Worm (Caenorhabditis elegans) whole organism, mixed stage, embryonic: Measurements from ENCODE around the gene col-74.

Source experiments
- lin-32 ChIP-seq: fragments of 200-800 bp; sonication (Bioruptor generic); optimal IDR thresholded peaks from 2 replicates; lab custom pipeline; 2018; ENCODE audit warnings: mild to moderate bottlenecking, missing genetic modification characterization, missing compliant biosample characterization
- lsy-2 ChIP-seq: fragments of 150-350 bp; optimal IDR thresholded peaks from 2 replicates; lab custom pipeline; 2014; ENCODE audit warnings: missing biosample characterization, missing genetic modification characterization
- nhr-237 ChIP-seq: fragments of 150-350 bp; optimal IDR thresholded peaks from 2 replicates; lab custom pipeline; 2014; ENCODE audit warnings: missing biosample characterization, missing genetic modification characterization
- ztf-11 ChIP-seq: fragments of 150-350 bp; optimal IDR thresholded peaks from 2 replicates; lab custom pipeline; 2014; ENCODE audit warnings: missing biosample characterization, missing genetic modification characterization

DNA sequence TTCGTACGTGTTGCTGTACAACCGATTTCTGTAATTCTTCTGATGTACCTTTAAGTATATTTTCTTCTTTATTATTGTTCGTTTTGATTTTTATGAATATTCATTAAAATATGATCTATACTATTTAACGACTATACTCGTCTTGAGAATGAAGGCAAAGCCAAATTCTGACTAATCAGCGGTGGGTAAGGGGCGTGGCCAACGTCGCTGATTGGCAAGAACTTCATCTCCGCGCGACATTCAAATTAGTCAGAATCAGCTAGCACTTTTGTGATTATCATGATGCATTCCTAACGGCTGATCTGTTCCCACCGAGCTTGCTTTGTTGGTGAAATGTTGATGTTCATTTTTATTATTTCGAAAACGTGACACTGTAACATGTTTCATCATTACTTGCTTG lies 36.7 kb downstream of the col-74 start:
- TF ChIP-seq lin-32 (GFP tag; lab: Kevin White, UChicago): no peak
- TF ChIP-seq ztf-11 (tag; lab: Kevin White, UChicago): no peak
- TF ChIP-seq nhr-237 (tag; lab: Kevin White, UChicago): no peak
- no peak for TF ChIP-seq lsy-2 (tag; lab: Kevin White, UChicago)
